Worm (Caenorhabditis elegans): ENCODE data around the gene lgc-47.

lgc-47 gene

DNA sequence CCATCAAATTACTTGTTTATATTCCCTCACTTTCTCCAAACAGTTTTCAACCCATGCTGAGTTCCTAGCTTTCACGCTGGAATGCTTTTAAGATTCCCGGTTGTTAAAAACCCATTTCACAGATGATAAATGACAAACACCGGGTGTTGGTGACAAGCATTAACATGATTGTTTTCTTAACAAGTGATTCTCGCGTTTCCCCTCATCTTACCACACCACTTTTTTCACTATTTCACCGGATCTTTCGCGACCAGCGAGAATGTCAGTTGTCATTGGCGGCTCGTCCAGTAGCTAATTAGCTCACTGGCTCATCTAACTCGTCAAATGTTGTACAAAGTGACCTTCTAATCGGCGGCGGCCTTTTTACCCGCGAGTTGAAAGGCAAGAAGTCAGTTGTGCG is 34.6 kb upstream of the lgc-47 start:
- no peak for TF ChIP-seq sea-1 (GFP tag; conservative IDR thresholded peaks at IDR 0.05)
- no peak for TF ChIP-seq ceh-13 (GFP tag; optimal IDR thresholded peaks at IDR 0.05)
- no peak for TF ChIP-seq ets-7 (tag; optimal IDR thresholded peaks at IDR 0.05)
- TF ChIP-seq tbx-11 (GFP tag; IDR thresholded peaks at IDR 0.05): no peak
- no peak for TF ChIP-seq ama-1 (optimal IDR thresholded peaks at IDR 0.05)
- TF ChIP-seq flt-1 (GFP tag; IDR thresholded peaks at IDR 0.05): no peak
- no peak for TF ChIP-seq F13C5.2 (tag; optimal IDR thresholded peaks at IDR 0.05)
- TF ChIP-seq tra-4 (tag; optimal IDR thresholded peaks at IDR 0.05): no peak
- TF ChIP-seq tbx-37 (GFP tag; conservative IDR thresholded peaks at IDR 0.05): no peak
- no peak for TF ChIP-seq ceh-36 (tag; optimal IDR thresholded peaks at IDR 0.05)
- TF ChIP-seq hmbx-1 (tag; optimal IDR thresholded peaks at IDR 0.05): no peak
- TF ChIP-seq pes-1 (GFP tag; IDR thresholded peaks at IDR 0.05): no peak
- TF ChIP-seq hnd-1 (tag; optimal IDR thresholded peaks at IDR 0.05): no peak
- TF ChIP-seq B0310.2 (tag; optimal IDR thresholded peaks at IDR 0.05): no peak
- no peak for TF ChIP-seq scrt-1 (GFP tag; IDR thresholded peaks at IDR 0.05)
- no peak for TF ChIP-seq aly-1 (tag; optimal IDR thresholded peaks at IDR 0.05)
- no peak for TF ChIP-seq hmg-4 (GFP tag; optimal IDR thresholded peaks at IDR 0.05)

DNA sequence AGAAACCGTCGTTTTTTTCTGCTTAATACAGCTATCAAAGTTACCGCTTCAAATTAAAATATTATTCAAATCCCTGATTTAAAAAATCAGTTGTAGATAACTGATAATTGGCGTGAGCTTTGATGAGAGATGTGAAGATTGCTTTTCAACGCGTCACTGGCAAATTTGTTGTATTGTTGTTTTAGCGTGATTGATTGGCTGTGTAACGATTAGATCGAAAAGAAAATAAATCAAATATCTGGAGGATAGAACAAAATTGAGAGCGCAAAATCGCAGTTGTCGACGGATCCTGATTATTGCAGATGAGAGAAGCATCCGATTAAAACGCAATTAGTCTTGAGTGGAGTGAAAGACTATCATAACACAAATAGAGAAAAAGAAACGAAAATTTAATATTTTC is 33.4 kb upstream of the lgc-47 start:
- TF ChIP-seq flt-1 (GFP tag; IDR thresholded peaks at IDR 0.05): no peak
- TF ChIP-seq ceh-36 (tag; optimal IDR thresholded peaks at IDR 0.05): no peak
- no peak for TF ChIP-seq B0310.2 (tag; optimal IDR thresholded peaks at IDR 0.05)
- TF ChIP-seq tbx-11 (GFP tag; IDR thresholded peaks at IDR 0.05): no peak
- no peak for TF ChIP-seq hnd-1 (tag; optimal IDR thresholded peaks at IDR 0.05)
- no peak for TF ChIP-seq tra-4 (tag; optimal IDR thresholded peaks at IDR 0.05)
- no peak for TF ChIP-seq hmbx-1 (tag; optimal IDR thresholded peaks at IDR 0.05)
- TF ChIP-seq ceh-13 (GFP tag; optimal IDR thresholded peaks at IDR 0.05): no peak
- no peak for TF ChIP-seq aly-1 (tag; optimal IDR thresholded peaks at IDR 0.05)
- TF ChIP-seq scrt-1 (GFP tag; IDR thresholded peaks at IDR 0.05): no peak

- TF ChIP-seq sea-1 (GFP tag; conservative IDR thresholded peaks at IDR 0.05): no peak
- TF ChIP-seq hnd-1 (tag; optimal IDR thresholded peaks at IDR 0.05): no peak
- TF ChIP-seq tra-4 (tag; optimal IDR thresholded peaks at IDR 0.05): no peak
- TF ChIP-seq F13C5.2 (tag; optimal IDR thresholded peaks at IDR 0.05): peak; percentile 47
Observed at ce11 chrX:9837989-9838541, 30.6 kb upstream of the lgc-47 start, which contains the start of gene ipla-2. ipla-2 (minus strand) TSS chrX:9838039.

ce11 chrX:9832370-9832769 is 24.9 kb upstream of the lgc-47 start:
- TF ChIP-seq tbx-37 (GFP tag; conservative IDR thresholded peaks at IDR 0.05) (no peak), ceh-13 (GFP tag; optimal IDR thresholded peaks at IDR 0.05) (no peak), scrt-1 (GFP tag; IDR thresholded peaks at IDR 0.05) (peak; percentile 58; the same call in 1 of the 2 replicates), hmg-4 (GFP tag; optimal IDR thresholded peaks at IDR 0.05) (no peak), ama-1 (optimal IDR thresholded peaks at IDR 0.05) (no peak), aly-1 (tag; optimal IDR thresholded peaks at IDR 0.05) (no peak), sea-1 (GFP tag; conservative IDR thresholded peaks at IDR 0.05) (no peak)

DNA sequence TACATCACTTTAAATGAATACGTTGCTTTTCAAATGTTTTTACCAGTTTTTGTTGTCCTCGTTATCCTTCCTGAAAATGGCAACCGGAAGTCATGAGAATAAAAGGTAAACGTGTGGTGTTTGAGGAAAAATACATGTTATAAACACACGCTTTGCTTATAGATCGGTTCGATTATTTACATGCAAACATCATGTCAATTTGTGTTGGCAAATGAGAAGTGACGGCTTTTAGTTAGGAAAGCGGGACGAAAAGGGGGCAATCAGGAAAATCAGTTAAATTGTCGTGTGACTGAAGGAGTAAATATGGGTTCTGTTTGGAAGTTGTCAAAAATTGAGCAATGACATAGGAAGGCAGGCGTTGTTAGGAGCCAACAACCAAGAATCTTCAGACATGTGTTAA is 23.8 kb upstream of the lgc-47 start, which contains the start of gene rrc-1:
Gene rrc-1, minus strand, starts transcription at position 74 of the 400 bp plus-strand sequence.
- no peak for TF ChIP-seq F13C5.2 (tag; optimal IDR thresholded peaks at IDR 0.05)
- TF ChIP-seq pes-1 (GFP tag; IDR thresholded peaks at IDR 0.05): no peak

DNA sequence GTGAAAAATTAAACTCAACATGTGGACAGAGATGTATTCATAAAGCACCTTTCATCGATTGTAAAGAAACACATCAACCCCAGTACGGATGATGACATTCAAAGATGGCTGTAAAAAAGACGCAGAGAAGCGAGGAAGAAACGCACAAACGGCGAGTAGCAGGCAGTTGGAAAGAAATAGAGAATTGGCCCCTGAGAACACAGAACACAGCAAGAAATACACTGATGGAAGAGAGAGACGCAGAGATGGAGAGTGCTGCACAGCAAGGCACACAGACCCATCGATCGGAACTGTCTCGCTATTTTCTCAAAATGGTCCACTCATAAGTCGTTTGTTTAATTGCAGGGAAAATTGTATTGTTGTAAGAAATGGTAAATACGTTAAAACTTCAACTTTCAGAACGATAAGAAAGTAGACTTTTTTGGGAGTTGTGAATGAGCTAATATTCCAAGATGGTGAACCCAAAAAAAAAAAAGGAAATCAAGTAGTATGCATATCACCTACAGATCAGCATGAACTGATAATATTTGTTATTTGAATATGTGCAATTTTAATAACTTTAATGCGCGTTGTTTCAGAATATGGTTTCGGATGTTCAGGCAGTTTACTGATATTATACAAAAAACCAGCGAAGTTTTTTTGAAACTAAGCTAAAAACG is 15.3 kb upstream of the lgc-47 start:
- no peak for TF ChIP-seq hmbx-1 (tag; optimal IDR thresholded peaks at IDR 0.05)
- no peak for TF ChIP-seq pes-1 (GFP tag; IDR thresholded peaks at IDR 0.05)
- no peak for TF ChIP-seq ceh-36 (tag; optimal IDR thresholded peaks at IDR 0.05)

DNA sequence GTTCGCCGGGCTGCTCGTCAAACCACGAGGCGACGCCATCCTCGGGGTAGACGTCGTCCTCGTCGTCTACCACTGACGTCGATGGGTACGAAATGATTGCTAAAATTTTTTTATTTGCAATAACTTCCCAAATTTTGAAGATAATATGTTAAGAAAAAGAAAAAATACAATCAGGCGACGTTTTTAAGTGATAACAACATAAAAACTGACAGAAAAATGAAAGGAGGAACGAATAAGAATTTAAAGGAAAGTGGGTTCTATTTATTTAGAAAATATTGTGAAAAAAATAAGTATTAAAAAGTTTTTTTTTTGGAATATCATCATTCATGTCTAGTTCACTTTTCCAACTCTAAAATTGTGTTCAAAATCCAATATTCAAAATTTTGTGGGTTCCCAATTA is 14.7 kb upstream of the lgc-47 start, which contains the start of gene dpy-22:
Gene dpy-22, minus strand, starts transcription at position 101 of the 400 bp plus-strand sequence.
- TF ChIP-seq ama-1 (optimal IDR thresholded peaks at IDR 0.05): no peak

ce11 chrX:9814132-9814811 is 6.8 kb upstream of the lgc-47 start:
- TF ChIP-seq tbx-37 (GFP tag; conservative IDR thresholded peaks at IDR 0.05): no peak
- no peak for TF ChIP-seq flt-1 (GFP tag; IDR thresholded peaks at IDR 0.05)
- no peak for TF ChIP-seq hnd-1 (tag; optimal IDR thresholded peaks at IDR 0.05)
- no peak for TF ChIP-seq pes-1 (GFP tag; IDR thresholded peaks at IDR 0.05)
- no peak for TF ChIP-seq scrt-1 (GFP tag; IDR thresholded peaks at IDR 0.05)

DNA sequence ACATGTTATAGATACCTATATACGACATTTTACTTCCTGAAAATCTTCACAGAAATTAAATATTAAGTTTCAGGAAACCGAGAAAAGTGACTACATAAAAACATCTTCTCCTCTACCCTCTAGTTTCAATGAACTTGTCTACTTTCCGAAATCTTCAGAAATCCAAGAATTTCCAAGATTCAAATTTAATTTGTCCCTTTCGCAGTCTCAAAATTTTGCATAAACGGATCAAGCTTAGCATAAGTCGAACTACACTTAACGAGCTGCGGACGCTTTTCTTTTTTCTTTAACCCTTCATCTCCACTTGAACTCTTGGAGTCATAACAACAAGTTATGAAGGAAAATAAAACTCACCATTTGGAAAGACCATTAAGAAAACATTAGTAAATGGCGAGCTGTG is 2.0 kb downstream of the lgc-47 start:
- no peak for TF ChIP-seq hmbx-1 (tag; optimal IDR thresholded peaks at IDR 0.05)
- TF ChIP-seq tra-4 (tag; optimal IDR thresholded peaks at IDR 0.05): no peak
- no peak for TF ChIP-seq F13C5.2 (tag; optimal IDR thresholded peaks at IDR 0.05)
- no peak for TF ChIP-seq hnd-1 (tag; optimal IDR thresholded peaks at IDR 0.05)
